Worm (Caenorhabditis elegans) whole organism, L1 larva: ENCODE measurements around the gene nhr-17.

ENCODE experiments used
- F16B12.6 ChIP-seq: fragments of 150-350 bp; optimal IDR thresholded peaks from 2 replicates; lab custom pipeline; 2014; ENCODE audit warnings: missing biosample characterization, missing genetic modification characterization
- ama-1 ChIP-seq: fragments of 150-350 bp; optimal IDR thresholded peaks from 2 replicates; lab custom pipeline; 2014
- ceh-8 ChIP-seq: fragments of 200-800 bp; sonication (Bioruptor generic); optimal IDR thresholded peaks from 2 replicates; lab custom pipeline; 2018; ENCODE audit warnings: mild to moderate bottlenecking, missing genetic modification characterization, moderate library complexity, missing compliant biosample characterization
- ceh-88 ChIP-seq: fragments of 200-800 bp; sonication (Bioruptor generic); IDR thresholded peaks from 2 replicates; pipeline ENCODE4 v1.3.6; 2022; ENCODE audit warnings: missing genetic modification characterization, missing compliant biosample characterization
- ceh-90 ChIP-seq: sonication (generic microtip); optimal IDR thresholded peaks from 2 replicates; lab custom pipeline; 2016; ENCODE audit warnings: missing genetic modification characterization, missing compliant biosample characterization
- ces-1 ChIP-seq: fragments of 150-350 bp; optimal IDR thresholded peaks from 2 replicates; lab custom pipeline; 2014; ENCODE audit warnings: missing biosample characterization, missing genetic modification reagents, missing genetic modification characterization
- dpl-1 ChIP-seq, 3 experiments: fragments of 150-350 bp in 2 of 3; sonication (generic microtip) in 1 of 3; optimal IDR thresholded peaks; 2 replicates each; lab custom pipeline; 2014 to 2017; ENCODE audit warnings: missing biosample characterization in 3 of 3, missing genetic modification characterization in 3 of 3, missing genetic modification reagents in 3 of 3
- dsc-1 ChIP-seq: sonication (generic microtip); optimal IDR thresholded peaks from 2 replicates; lab custom pipeline; 2016; ENCODE audit warnings: mild to moderate bottlenecking, missing genetic modification characterization, missing compliant biosample characterization
- efl-3 ChIP-seq: fragments of 200-800 bp; sonication (Bioruptor generic); optimal IDR thresholded peaks from 2 replicates; lab custom pipeline; 2018; ENCODE audit warnings: mild to moderate bottlenecking, missing genetic modification characterization, missing compliant biosample characterization
- egl-13 ChIP-seq: sonication (generic microtip); optimal IDR thresholded peaks from 2 replicates; lab custom pipeline; 2016; ENCODE audit warnings: missing genotype, missing genetic modification reagents, missing genetic modification characterization, missing compliant biosample characterization
- egl-27 ChIP-seq, 2 experiments: fragments of 150-350 bp in 1 of 2; sonication (generic microtip); optimal IDR thresholded peaks; 3 replicates each; lab custom pipeline; 2017 to 2018; ENCODE audit warnings: missing biosample characterization in 2 of 2, missing genetic modification characterization in 2 of 2, missing genetic modification reagents in 2 of 2
- elt-3 ChIP-seq, 6 experiments: fragments of 150-350 bp in 1 of 6; sonication (generic microtip); optimal IDR thresholded peaks; 2 replicates each; lab custom pipeline; 2017 to 2018; ENCODE audit warnings: missing biosample characterization in 6 of 6, missing genetic modification characterization in 6 of 6, inconsistent platforms in 1 of 6
- ets-5 ChIP-seq: fragments of 200-800 bp; sonication (Bioruptor generic); IDR thresholded peaks from 2 replicates; pipeline ENCODE4 v1.3.6; 2022; ENCODE audit warnings: missing genetic modification characterization, missing compliant biosample characterization
- fkh-8 ChIP-seq: sonication (generic microtip); optimal IDR thresholded peaks from 2 replicates; lab custom pipeline; 2016; ENCODE audit warnings: mild to moderate bottlenecking, missing genetic modification characterization, missing compliant biosample characterization
- fos-1 ChIP-seq: fragments of 150-350 bp; optimal IDR thresholded peaks from 2 replicates; lab custom pipeline; 2014; ENCODE audit warnings: missing biosample characterization, missing genetic modification characterization
- hlh-17 ChIP-seq: fragments of 200-800 bp; sonication (Bioruptor generic); optimal IDR thresholded peaks from 2 replicates; lab custom pipeline; 2018; ENCODE audit warnings: missing genetic modification characterization, mild to moderate bottlenecking, missing compliant biosample characterization, moderate library complexity, borderline replicate concordance
- irx-1 ChIP-seq: sonication (generic microtip); optimal IDR thresholded peaks from 2 replicates; lab custom pipeline; 2016; ENCODE audit warnings: missing genetic modification characterization, missing compliant biosample characterization
- isw-1 ChIP-seq: fragments of 200-800 bp; sonication (Bioruptor generic); IDR thresholded peaks from 2 replicates; pipeline ENCODE4 v1.3.6; 2022; ENCODE audit warnings: missing genetic modification characterization, missing compliant biosample characterization
- lin-39 ChIP-seq: fragments of 150-350 bp; optimal IDR thresholded peaks from 2 replicates; lab custom pipeline; 2014; ENCODE audit warnings: missing biosample characterization, missing genetic modification reagents, missing genetic modification characterization
- lsy-2 ChIP-seq, 2 experiments: fragments of 150-350 bp; optimal IDR thresholded peaks; 2 replicates each; lab custom pipeline; 2014; ENCODE audit warnings: missing biosample characterization in 2 of 2, missing genetic modification characterization in 2 of 2
- mab-9 ChIP-seq: fragments of 200-800 bp; sonication (Bioruptor generic); IDR thresholded peaks from 2 replicates; pipeline ENCODE4 v1.3.6; 2022; ENCODE audit warnings: missing genetic modification reagents, missing genetic modification characterization, missing compliant biosample characterization
- mep-1 ChIP-seq: fragments of 150-350 bp; optimal IDR thresholded peaks from 2 replicates; lab custom pipeline; 2014; ENCODE audit warnings: missing biosample characterization, missing genetic modification characterization
- nhr-12 ChIP-seq: sonication (generic microtip); optimal IDR thresholded peaks from 2 replicates; lab custom pipeline; 2017; ENCODE audit warnings: missing biosample characterization, missing genetic modification characterization
- nhr-20 ChIP-seq: sonication (generic microtip); optimal IDR thresholded peaks from 2 replicates; lab custom pipeline; 2016; ENCODE audit warnings: mild to moderate bottlenecking, missing genetic modification characterization, missing compliant biosample characterization
- nhr-47 ChIP-seq: sonication (generic microtip); optimal IDR thresholded peaks from 2 replicates; lab custom pipeline; 2016; ENCODE audit warnings: mild to moderate bottlenecking, missing genetic modification characterization, moderate library complexity, missing compliant biosample characterization
- nhr-71 ChIP-seq: sonication (generic microtip); optimal IDR thresholded peaks from 2 replicates; lab custom pipeline; 2016; ENCODE audit warnings: mild to moderate bottlenecking, missing genetic modification characterization, moderate library complexity, missing compliant biosample characterization
- nhr-76 ChIP-seq: sonication (generic microtip); optimal IDR thresholded peaks from 2 replicates; lab custom pipeline; 2017; ENCODE audit warnings: missing biosample characterization, missing genetic modification characterization
- nhr-77 ChIP-seq: fragments of 150-350 bp; optimal IDR thresholded peaks from 2 replicates; lab custom pipeline; 2014; ENCODE audit warnings: missing biosample characterization, missing genetic modification characterization
- nhr-84 ChIP-seq: sonication (generic microtip); optimal IDR thresholded peaks from 2 replicates; lab custom pipeline; 2017; ENCODE audit warnings: missing biosample characterization, missing genetic modification characterization
- nhr-85 ChIP-seq: sonication (generic microtip); peaks from one replicate; lab custom pipeline; 2016; ENCODE audit warnings: missing genetic modification characterization, inconsistent platforms, missing compliant biosample characterization
- nhr-90 ChIP-seq: sonication (generic microtip); optimal IDR thresholded peaks from 2 replicates; lab custom pipeline; 2016; ENCODE audit warnings: mild to moderate bottlenecking, missing genetic modification characterization, missing compliant biosample characterization; ENCODE audit not compliant: poor library complexity
- snu-23 ChIP-seq: sonication (generic microtip); optimal IDR thresholded peaks from 2 replicates; lab custom pipeline; 2016; ENCODE audit warnings: missing genetic modification characterization, missing compliant biosample characterization
- sox-4 ChIP-seq: sonication (generic microtip); optimal IDR thresholded peaks from 2 replicates; lab custom pipeline; 2016; ENCODE audit warnings: missing genetic modification characterization, missing compliant biosample characterization
- sup-37 ChIP-seq: fragments of 200-800 bp; sonication (Bioruptor generic); optimal IDR thresholded peaks from 2 replicates; lab custom pipeline; 2018; ENCODE audit warnings: mild to moderate bottlenecking, missing genetic modification characterization, missing compliant biosample characterization
- tbx-2 ChIP-seq: sonication (generic microtip); optimal IDR thresholded peaks from 2 replicates; lab custom pipeline; 2016; ENCODE audit warnings: missing genetic modification characterization, missing compliant biosample characterization
- tlp-1 ChIP-seq: fragments of 150-350 bp; optimal IDR thresholded peaks from 2 replicates; lab custom pipeline; 2014; ENCODE audit warnings: missing biosample characterization, missing genetic modification characterization
- unc-62 ChIP-seq: fragments of 150-350 bp; optimal IDR thresholded peaks from 2 replicates; lab custom pipeline; 2014; ENCODE audit warnings: missing biosample characterization, missing genetic modification reagents, missing genetic modification characterization
- unc-86 ChIP-seq: sonication (generic microtip); optimal IDR thresholded peaks from 2 replicates; lab custom pipeline; 2016; ENCODE audit warnings: missing genetic modification characterization, missing compliant biosample characterization
- vab-15 ChIP-seq: sonication (generic microtip); optimal IDR thresholded peaks from 2 replicates; lab custom pipeline; 2017; ENCODE audit warnings: missing genotype, mild to moderate bottlenecking, missing genetic modification characterization, missing compliant biosample characterization
- zip-4 ChIP-seq: fragments of 200-800 bp; sonication (Bioruptor generic); optimal IDR thresholded peaks from 2 replicates; lab custom pipeline; 2018; ENCODE audit warnings: mild to moderate bottlenecking, missing genetic modification characterization, moderate library complexity, missing compliant biosample characterization
- ztf-11 ChIP-seq, 2 experiments: sonication (generic microtip); optimal IDR thresholded peaks; 2 replicates each; lab custom pipeline; 2016 to 2017; ENCODE audit warnings: missing genetic modification characterization in 2 of 2, missing biosample characterization in 1 of 2, missing compliant biosample characterization in 1 of 2
- ztf-4 ChIP-seq: fragments of 150-350 bp; optimal IDR thresholded peaks from 2 replicates; lab custom pipeline; 2014; ENCODE audit warnings: missing biosample characterization, missing genetic modification characterization

Gene nhr-17

ce11 chrX:12704721-12705120 is 37.1 kb upstream of the nhr-17 start, which contains the start of gene nhr-272:
TSS of gene nhr-272 (minus strand) at chrX:12704821.
- TF ChIP-seq zip-4 (GFP tag; lab: Kevin White, UChicago) (no peak), fkh-8 (tag; lab: Kevin White, UChicago) (no peak), tlp-1 (tag; lab: Kevin White, UChicago) (no peak), mab-9 (GFP tag; lab: Robert Waterston, UW) (no peak), isw-1 (GFP tag; lab: Robert Waterston, UW) (no peak), ceh-88 (GFP tag; lab: Robert Waterston, UW) (no peak), ztf-11 (tag; optimal IDR thresholded peaks at IDR 0.05; lab: Kevin White, UChicago) (no peak), unc-86 (tag; lab: Kevin White, UChicago) (no peak), hlh-17 (GFP tag; lab: Kevin White, UChicago) (no peak), egl-13 (tag; lab: Kevin White, UChicago) (no peak), fos-1 (tag; lab: Kevin White, UChicago) (no peak), vab-15 (tag; lab: Kevin White, UChicago) (no peak), lin-39 (tag; lab: Kevin White, UChicago) (no peak), nhr-85 (tag; lab: Kevin White, UChicago) (no peak)

- peak; percentile 86 for TF ChIP-seq dsc-1 (tag; lab: Kevin White, UChicago)
- no peak for TF ChIP-seq tbx-2 (tag; lab: Kevin White, UChicago)
- TF ChIP-seq ztf-4 (tag; lab: Kevin White, UChicago), result no peak
- TF ChIP-seq lsy-2 (tag; optimal IDR thresholded peaks at IDR 0.05; lab: Kevin White, UChicago), result peak in 1 of 2 experiments; percentile 11
- no peak for TF ChIP-seq ces-1 (GFP tag; lab: Kevin White, UChicago)
- TF ChIP-seq nhr-90 (tag; lab: Kevin White, UChicago), result no peak
- TF ChIP-seq nhr-47 (tag; lab: Kevin White, UChicago), result peak; percentile 58
- no peak for TF ChIP-seq ama-1
- TF ChIP-seq irx-1 (tag; lab: Kevin White, UChicago), result no peak
- no peak for TF ChIP-seq efl-3
- no peak for TF ChIP-seq unc-62 (GFP tag; lab: Kevin White, UChicago)
- no peak for TF ChIP-seq dpl-1 (GFP tag; optimal IDR thresholded peaks at IDR 0.05; lab: Kevin White, UChicago)
- TF ChIP-seq nhr-77, result no peak
- TF ChIP-seq snu-23 (GFP tag; lab: Kevin White, UChicago), result no peak
- no peak for TF ChIP-seq nhr-76 (tag; lab: Kevin White, UChicago)
- TF ChIP-seq ceh-90 (tag; lab: Kevin White, UChicago), result no peak
- TF ChIP-seq nhr-85 (tag; lab: Kevin White, UChicago), result no peak
- no peak for TF ChIP-seq sup-37
- TF ChIP-seq egl-27 (tag; optimal IDR thresholded peaks at IDR 0.05; lab: Kevin White, UChicago), result no peak
- TF ChIP-seq nhr-71 (tag; lab: Kevin White, UChicago), result peak; percentile 62
- no peak for TF ChIP-seq sox-4 (tag; lab: Kevin White, UChicago)
- no peak for TF ChIP-seq elt-3 (tag; optimal IDR thresholded peaks at IDR 0.05; lab: Kevin White, UChicago)
- TF ChIP-seq mep-1, result no peak
- no peak for TF ChIP-seq nhr-12 (tag; lab: Kevin White, UChicago)
- no peak for TF ChIP-seq hlh-17 (GFP tag; lab: Kevin White, UChicago)
- TF ChIP-seq fkh-8 (tag; lab: Kevin White, UChicago), result peak; percentile 79
- no peak for TF ChIP-seq F16B12.6
- TF ChIP-seq ets-5, result no peak
- TF ChIP-seq zip-4 (GFP tag; lab: Kevin White, UChicago), result no peak
- TF ChIP-seq egl-13 (tag; lab: Kevin White, UChicago), result peak; percentile 41
- TF ChIP-seq ceh-8 (GFP tag; lab: Kevin White, UChicago), result peak; percentile 28
- no peak for TF ChIP-seq nhr-84 (tag; lab: Kevin White, UChicago)
- TF ChIP-seq nhr-20, result peak; percentile 1
Observed at ce11 chrX:12702713-12703112, 35.1 kb upstream of the nhr-17 start.
